Worm (Caenorhabditis elegans) whole organism, midembryonic: ENCODE measurements around the gene C26E1.2.

ENCODE experiments used
- cog-1 ChIP-seq: sonication (generic microtip); optimal IDR thresholded peaks from 2 replicates; lab custom pipeline; 2016; ENCODE audit warnings: missing genetic modification characterization, missing compliant biosample characterization
- tab-1 ChIP-seq: fragments of 200-800 bp; sonication (Bioruptor generic); IDR thresholded peaks from 2 replicates; pipeline ENCODE4 v1.3.6; 2022; ENCODE audit warnings: missing genetic modification characterization, missing compliant biosample characterization

ce11 chrV:13300492-13300891, 4.4 kb upstream of the C26E1.2 start:
- TF ChIP-seq tab-1 (GFP tag; lab: Robert Waterston, UW) (no peak), cog-1 (tag; lab: Kevin White, UChicago) (no peak)
